Worm (Caenorhabditis elegans) whole organism, young adult: ENCODE data around the gene R151.10.

Experiments
- B0035.1 ChIP-seq: sonication (generic microtip); optimal IDR thresholded peaks from 2 replicates; lab custom pipeline; 2016; ENCODE audit warnings: missing genetic modification characterization, mild to moderate bottlenecking, missing compliant biosample characterization, missing genotype, missing genetic modification reagents
- B0336.3 ChIP-seq: fragments of 200-800 bp; sonication (Bioruptor generic); IDR thresholded peaks from 2 replicates; pipeline ENCODE4 v1.3.6; 2022; ENCODE audit warnings: missing genetic modification characterization, missing compliant biosample characterization
- F23B12.7 ChIP-seq: sonication (generic microtip); optimal IDR thresholded peaks from 2 replicates; lab custom pipeline; 2017; ENCODE audit warnings: missing genetic modification characterization, mild to moderate bottlenecking, missing compliant biosample characterization, antibody characterized with exemption, moderate library complexity; ENCODE audit not compliant: insufficient read depth
- F33H1.4 ChIP-seq: fragments of 200-800 bp; sonication (Bioruptor generic); IDR thresholded peaks from 2 replicates; pipeline ENCODE4 v1.3.6; 2022; ENCODE audit warnings: missing genetic modification reagents, missing genetic modification characterization, missing compliant biosample characterization
- F49E8.2 ChIP-seq: sonication (generic microtip); optimal IDR thresholded peaks from 3 replicates; lab custom pipeline; 2017; ENCODE audit warnings: missing genetic modification characterization, mild to moderate bottlenecking, missing compliant biosample characterization, antibody characterized with exemption, moderate library complexity; ENCODE audit not compliant: insufficient read depth
- F57A8.1 ChIP-seq: fragments of 200-800 bp; sonication (Bioruptor generic); optimal IDR thresholded peaks from 2 replicates; lab custom pipeline; 2018; ENCODE audit warnings: mild to moderate bottlenecking, missing genetic modification characterization, moderate library complexity, missing compliant biosample characterization
- Y53G8AR.9 ChIP-seq: fragments of 200-800 bp; sonication (Bioruptor generic); conservative IDR thresholded peaks from 2 replicates; pipeline ENCODE4 v1.3.6; 2022; ENCODE audit warnings: missing genetic modification reagents, missing genetic modification characterization, missing compliant biosample characterization
- ama-1 ChIP-seq, 3 experiments: fragments of 150-350 bp in 1 of 3; sonication (generic microtip) in 2 of 3; optimal IDR thresholded peaks; 2 replicates each; lab custom pipeline; 2014 to 2018; ENCODE audit warnings: missing biosample characterization in 2 of 3, missing genetic modification characterization in 2 of 3, missing genetic modification reagents in 2 of 3
- aptf-2 ChIP-seq: fragments of 200-800 bp; sonication (Bioruptor generic); conservative IDR thresholded peaks from 2 replicates; pipeline ENCODE4 v1.3.6; 2022; ENCODE audit warnings: missing genetic modification reagents, missing genetic modification characterization, missing compliant biosample characterization
- aptf-3 ChIP-seq: fragments of 200-800 bp; sonication (Bioruptor generic); IDR thresholded peaks from 2 replicates; pipeline ENCODE4 v1.3.6; 2022; ENCODE audit warnings: missing genetic modification characterization, missing compliant biosample characterization
- athp-1 ChIP-seq: sonication (generic microtip); optimal IDR thresholded peaks from 2 replicates; lab custom pipeline; 2017; ENCODE audit warnings: mild to moderate bottlenecking, missing genetic modification characterization, missing compliant biosample characterization
- attf-3 ChIP-seq: fragments of 200-800 bp; sonication (Bioruptor generic); conservative IDR thresholded peaks from 2 replicates; pipeline ENCODE4 v1.3.6; 2022; ENCODE audit warnings: missing genetic modification reagents, missing genetic modification characterization, missing compliant biosample characterization
- attf-6 ChIP-seq: fragments of 200-800 bp; sonication (Bioruptor generic); IDR thresholded peaks from 2 replicates; pipeline ENCODE4 v1.3.6; 2022; ENCODE audit warnings: missing genetic modification reagents, missing genetic modification characterization, missing compliant biosample characterization
- ccch-3 ChIP-seq: fragments of 200-800 bp; sonication (Bioruptor generic); optimal IDR thresholded peaks from 2 replicates; lab custom pipeline; 2018; ENCODE audit warnings: mild to moderate bottlenecking, missing genetic modification characterization, missing compliant biosample characterization
- ceh-100 ChIP-seq: fragments of 200-800 bp; sonication (Bioruptor generic); IDR thresholded peaks from 2 replicates; pipeline ENCODE4 v1.3.6; 2022; ENCODE audit warnings: missing genetic modification reagents, missing genetic modification characterization, missing compliant biosample characterization
- dox-1 ChIP-seq: fragments of 200-800 bp; sonication (Bioruptor generic); IDR thresholded peaks from 2 replicates; pipeline ENCODE4 v1.3.6; 2022; ENCODE audit warnings: missing genetic modification reagents, missing genetic modification characterization, missing compliant biosample characterization
- egl-44 ChIP-seq: fragments of 200-800 bp; sonication (Bioruptor generic); IDR thresholded peaks from 2 replicates; pipeline ENCODE4 v1.3.6; 2022; ENCODE audit warnings: missing genetic modification reagents, missing genetic modification characterization, missing compliant biosample characterization
- ekl-4 ChIP-seq: fragments of 200-800 bp; sonication (Bioruptor generic); IDR thresholded peaks from 2 replicates; pipeline ENCODE4 v1.3.6; 2022; ENCODE audit warnings: missing genetic modification reagents, missing genetic modification characterization, missing compliant biosample characterization
- him-1 ChIP-seq: sonication (generic microtip); optimal IDR thresholded peaks from 2 replicates; lab custom pipeline; 2016; ENCODE audit warnings: missing genotype, missing genetic modification reagents, missing genetic modification characterization, missing compliant biosample characterization
- hlh-26 ChIP-seq: fragments of 200-800 bp; sonication (Bioruptor generic); conservative IDR thresholded peaks from 2 replicates; pipeline ENCODE4 v1.3.6; 2022; ENCODE audit warnings: missing genetic modification reagents, missing genetic modification characterization, missing compliant biosample characterization
- hmg-1.2 ChIP-seq: fragments of 200-800 bp; sonication (Bioruptor generic); IDR thresholded peaks from 2 replicates; pipeline ENCODE4 v1.3.6; 2022; ENCODE audit warnings: missing genetic modification reagents, missing genetic modification characterization, missing compliant biosample characterization
- hmg-20 ChIP-seq: fragments of 200-800 bp; sonication (Bioruptor generic); IDR thresholded peaks from 2 replicates; pipeline ENCODE4 v1.3.6; 2022; ENCODE audit warnings: missing genetic modification reagents, missing genetic modification characterization, missing compliant biosample characterization
- hrde-1 ChIP-seq: sonication (generic microtip); optimal IDR thresholded peaks from 2 replicates; lab custom pipeline; 2016; ENCODE audit warnings: missing genetic modification characterization, mild to moderate bottlenecking, missing compliant biosample characterization, moderate library complexity, missing genotype, missing genetic modification reagents, borderline replicate concordance
- hsf-1 ChIP-seq: fragments of 200-800 bp; sonication (Bioruptor generic); IDR thresholded peaks from 2 replicates; pipeline ENCODE4 v1.3.6; 2022; ENCODE audit warnings: missing genetic modification reagents, missing genetic modification characterization, missing compliant biosample characterization
- let-607 ChIP-seq, 2 experiments: fragments of 200-800 bp in 1 of 2; sonication (Bioruptor generic) in 1 of 2; sonication (generic microtip) in 1 of 2; optimal IDR thresholded peaks; 2 replicates each; lab custom pipeline; 2016 to 2018; ENCODE audit warnings: mild to moderate bottlenecking in 2 of 2, missing compliant biosample characterization in 2 of 2, missing genetic modification characterization in 2 of 2, moderate library complexity in 2 of 2, missing genotype in 1 of 2
- lin-26 ChIP-seq: fragments of 200-800 bp; sonication (Bioruptor generic); IDR thresholded peaks from 2 replicates; pipeline ENCODE4 v1.3.6; 2022; ENCODE audit warnings: missing genetic modification reagents, missing genetic modification characterization, missing compliant biosample characterization
- lin-54 ChIP-seq: fragments of 200-800 bp; sonication (Bioruptor generic); optimal IDR thresholded peaks from 2 replicates; lab custom pipeline; 2018; ENCODE audit warnings: mild to moderate bottlenecking, missing genetic modification characterization, missing compliant biosample characterization
- lsl-1 ChIP-seq: fragments of 200-800 bp; sonication (Bioruptor generic); optimal IDR thresholded peaks from 2 replicates; lab custom pipeline; 2018; ENCODE audit warnings: mild to moderate bottlenecking, missing genetic modification characterization, moderate library complexity, missing compliant biosample characterization
- madf-3 ChIP-seq: fragments of 200-800 bp; sonication (Bioruptor generic); IDR thresholded peaks from 2 replicates; pipeline ENCODE4 v1.3.6; 2022; ENCODE audit warnings: missing genetic modification reagents, missing genetic modification characterization, missing compliant biosample characterization
- madf-6 ChIP-seq: fragments of 200-800 bp; sonication (Bioruptor generic); IDR thresholded peaks from 2 replicates; pipeline ENCODE4 v1.3.6; 2022; ENCODE audit warnings: missing genetic modification reagents, missing genetic modification characterization, missing compliant biosample characterization
- mcd-1 ChIP-seq: fragments of 200-800 bp; sonication (Bioruptor generic); IDR thresholded peaks from 2 replicates; pipeline ENCODE4 v1.3.6; 2022; ENCODE audit warnings: missing genetic modification reagents, missing genetic modification characterization, missing compliant biosample characterization
- nfyb-1 ChIP-seq: fragments of 200-800 bp; sonication (Bioruptor generic); IDR thresholded peaks from 2 replicates; pipeline ENCODE4 v1.3.6; 2022; ENCODE audit warnings: missing genetic modification reagents, missing genetic modification characterization, missing compliant biosample characterization
- nhr-120 ChIP-seq: fragments of 200-800 bp; sonication (Bioruptor generic); IDR thresholded peaks from 2 replicates; pipeline ENCODE4 v1.3.6; 2022; ENCODE audit warnings: missing genetic modification characterization, missing compliant biosample characterization
- nhr-80 ChIP-seq: sonication (generic microtip); optimal IDR thresholded peaks from 2 replicates; lab custom pipeline; 2016; ENCODE audit warnings: missing genetic modification characterization, missing compliant biosample characterization
- rcor-1 ChIP-seq: fragments of 200-800 bp; sonication (Bioruptor generic); IDR thresholded peaks from 2 replicates; pipeline ENCODE4 v1.3.6; 2022; ENCODE audit warnings: missing genetic modification reagents, missing genetic modification characterization, missing compliant biosample characterization
- rec-8 ChIP-seq, 2 experiments: sonication (generic microtip); optimal IDR thresholded peaks; 2 replicates each; lab custom pipeline; 2016; ENCODE audit warnings: mild to moderate bottlenecking in 2 of 2, missing genetic modification characterization in 2 of 2, missing genetic modification reagents in 2 of 2, missing genotype in 2 of 2, missing biosample characterization in 1 of 2, missing compliant biosample characterization in 1 of 2, moderate library complexity in 1 of 2
- repo-1 ChIP-seq: sonication (generic microtip); optimal IDR thresholded peaks from 2 replicates; lab custom pipeline; 2017; ENCODE audit warnings: mild to moderate bottlenecking, missing genetic modification characterization, missing compliant biosample characterization
- snpc-3.4 ChIP-seq: sonication (generic microtip); optimal IDR thresholded peaks from 2 replicates; lab custom pipeline; 2017; ENCODE audit warnings: missing genetic modification characterization, mild to moderate bottlenecking, missing compliant biosample characterization, antibody characterized with exemption, moderate library complexity, missing genotype, missing genetic modification reagents
- snpc-4 ChIP-seq, 5 experiments: fragments of 150-350 bp in 1 of 5; sonication (generic microtip) in 4 of 5; optimal IDR thresholded peaks; 2 replicates each; lab custom pipeline; 2014 to 2018; ENCODE audit warnings: missing genetic modification characterization in 5 of 5, missing biosample characterization in 3 of 5, antibody characterized with exemption in 2 of 5, mild to moderate bottlenecking in 2 of 5, missing compliant biosample characterization in 2 of 5, missing genotype in 2 of 5, moderate library complexity in 2 of 5, missing genetic modification reagents in 1 of 5
- tbx-9 ChIP-seq: sonication (generic microtip); optimal IDR thresholded peaks from 2 replicates; lab custom pipeline; 2016; ENCODE audit warnings: borderline replicate concordance, missing genetic modification characterization, inconsistent platforms, missing compliant biosample characterization
- tlf-1 ChIP-seq: fragments of 200-800 bp; sonication (Bioruptor generic); optimal IDR thresholded peaks from 2 replicates; lab custom pipeline; 2018; ENCODE audit warnings: mild to moderate bottlenecking, missing genetic modification characterization, missing compliant biosample characterization
- zfh-2 ChIP-seq: fragments of 200-800 bp; sonication (Bioruptor generic); conservative IDR thresholded peaks from 2 replicates; pipeline ENCODE4 v1.3.6; 2022; ENCODE audit warnings: missing genetic modification reagents, missing genetic modification characterization, missing compliant biosample characterization
- ztf-22 ChIP-seq: fragments of 200-800 bp; sonication (Bioruptor generic); optimal IDR thresholded peaks from 2 replicates; lab custom pipeline; 2018; ENCODE audit warnings: mild to moderate bottlenecking, missing genetic modification characterization, moderate library complexity, missing compliant biosample characterization
- ztf-3 ChIP-seq: fragments of 200-800 bp; sonication (Bioruptor generic); optimal IDR thresholded peaks from 2 replicates; lab custom pipeline; 2018; ENCODE audit warnings: mild to moderate bottlenecking, missing genetic modification characterization, missing compliant biosample characterization

Gene R151.10

ce11 chrIII:7209721-7210120, 21.0 kb downstream of the R151.10 start, which contains the start of gene R151.2:
TSS of gene R151.2 (plus strand) at chrIII:7209967.
- peak; percentile 42 for TF ChIP-seq lsl-1 (GFP tag; lab: Kevin White, UChicago)
- peak; percentile 60 for TF ChIP-seq attf-6
- 0 out of 2 replicates have a peak, but pooled peaks have one; percentile 26 for TF ChIP-seq Y53G8AR.9
- TF ChIP-seq madf-6 (GFP tag; lab: Robert Waterston, UW) = 0 out of 2 replicates have a peak, but pooled peaks have one; percentile 28
- TF ChIP-seq lin-26 (GFP tag; lab: Robert Waterston, UW) = 0 out of 2 replicates have a peak, but pooled peaks have one; percentile 39
- peak; percentile 24; the same call in 1 of the 2 replicates for TF ChIP-seq ceh-100 (GFP tag; lab: Robert Waterston, UW)
- TF ChIP-seq madf-3 = peak; percentile 62; the same call in 1 of the 2 replicates
- TF ChIP-seq ekl-4 (GFP tag; lab: Robert Waterston, UW) = peak; percentile 45; the same call in 1 of the 2 replicates
- TF ChIP-seq hsf-1 = 0 out of 2 replicates have a peak, but pooled peaks have one; percentile 5
- TF ChIP-seq aptf-2 (GFP tag; lab: Robert Waterston, UW) = no peak
- no peak for TF ChIP-seq ztf-22
- TF ChIP-seq nfyb-1 (GFP tag; lab: Robert Waterston, UW) = 0 out of 2 replicates have a peak, but pooled peaks have one; percentile 47
- no peak for TF ChIP-seq attf-3 (GFP tag; lab: Robert Waterston, UW)
- peak; percentile 12 for TF ChIP-seq athp-1 (tag; lab: Kevin White, UChicago)
- no peak for TF ChIP-seq nhr-120
- TF ChIP-seq tlf-1 (GFP tag; lab: Kevin White, UChicago) = peak; percentile 36
- TF ChIP-seq B0336.3 (GFP tag; lab: Robert Waterston, UW) = peak; percentile 54
- TF ChIP-seq F49E8.2 = peak; percentile 57
- no peak for TF ChIP-seq zfh-2
- peak; percentile 24; the same call in 1 of the 2 replicates for TF ChIP-seq hmg-1.2
- peak; percentile 77 for TF ChIP-seq hrde-1 (tag; lab: Kevin White, UChicago)
- 0 out of 2 replicates have a peak, but pooled peaks have one; percentile 35 for TF ChIP-seq egl-44 (GFP tag; lab: Robert Waterston, UW)
- 0 out of 2 replicates have a peak, but pooled peaks have one; percentile 12 for TF ChIP-seq dox-1 (GFP tag; lab: Robert Waterston, UW)
- TF ChIP-seq B0035.1 (tag; lab: Kevin White, UChicago) = no peak
- peak; percentile 38 for TF ChIP-seq F33H1.4 (GFP tag; lab: Robert Waterston, UW)
- no peak for TF ChIP-seq ama-1 (optimal IDR thresholded peaks at IDR 0.05; lab: Kevin White, UChicago)
- peak in 1 of 2 experiments; percentile 61 for TF ChIP-seq ama-1 (GFP tag; optimal IDR thresholded peaks at IDR 0.05; lab: Kevin White, UChicago)
- TF ChIP-seq snpc-4 (GFP tag; optimal IDR thresholded peaks at IDR 0.05; lab: Kevin White, UChicago) = no peak
- peak in 1 of 4 experiments; percentile 3 for TF ChIP-seq snpc-4 (tag; optimal IDR thresholded peaks at IDR 0.05; lab: Kevin White, UChicago)
- TF ChIP-seq snpc-3.4 = peak; percentile 37
- peak; percentile 53 for TF ChIP-seq lin-54 (GFP tag; lab: Kevin White, UChicago)
- no peak for TF ChIP-seq tbx-9 (tag; lab: Kevin White, UChicago)
- TF ChIP-seq F57A8.1 (GFP tag; lab: Kevin White, UChicago) = peak; percentile 6
- peak in 1 of 2 experiments; percentile 4 for TF ChIP-seq rec-8 (tag; optimal IDR thresholded peaks at IDR 0.05; lab: Kevin White, UChicago)
- TF ChIP-seq, all 124 proteins: peak for 25

- TF ChIP-seq aptf-3 (no peak), hmg-20 (GFP tag; lab: Robert Waterston, UW) (no peak), repo-1 (no peak), hlh-26 (GFP tag; lab: Robert Waterston, UW) (no peak), him-1 (tag; lab: Kevin White, UChicago) (no peak), Y53G8AR.9 (peak; percentile 84), let-607 (tag; optimal IDR thresholded peaks at IDR 0.05; lab: Kevin White, UChicago) (peak in 1 of 2 experiments; percentile 42), F23B12.7 (tag; lab: Kevin White, UChicago) (peak; percentile 79), mcd-1 (peak; percentile 81), ztf-3 (GFP tag; lab: Kevin White, UChicago) (no peak), snpc-3.4 (peak; percentile 85), nhr-80 (tag; lab: Kevin White, UChicago) (peak; percentile 32), rcor-1 (peak; percentile 73), ccch-3 (GFP tag; lab: Kevin White, UChicago) (no peak), madf-6 (GFP tag; lab: Robert Waterston, UW) (peak; percentile 83), athp-1 (tag; lab: Kevin White, UChicago) (no peak)
These were observed 22.7 kb downstream of the R151.10 start, which contains the start of gene rpl-6 for ce11 chrIII:7207903-7208497. TSS of gene rpl-6 (plus strand) at chrIII:7208447.
